Fruit fly (Drosophila melanogaster) whole organism, embryonic: ENCODE results near the gene CG11920.

Source experiments
- Adf1 ChIP-seq: fragments of 200-800 bp; sonication (Bioruptor generic); IDR thresholded peaks from 2 replicates; pipeline ENCODE4 v1.3.6; 2022; ENCODE audit warnings: missing biosample characterization, missing genetic modification characterization
- Awh ChIP-seq: fragments of 200-800 bp; sonication (Bioruptor generic); IDR thresholded peaks from 2 replicates; pipeline ENCODE4, ENCODE4 v1.3.6; 2022; ENCODE audit warnings: missing biosample characterization, missing genetic modification characterization
- B-H1 ChIP-seq: fragments of 200-800 bp; sonication (Bioruptor generic); IDR thresholded peaks from 3 replicates; pipeline ENCODE4 v1.3.6; 2022; ENCODE audit warnings: missing biosample characterization, missing genetic modification characterization
- CG10959 ChIP-seq: fragments of 200-800 bp; sonication (Bioruptor generic); IDR thresholded peaks from 2 replicates; pipeline ENCODE4 v1.3.6; 2022; ENCODE audit warnings: missing biosample characterization, missing genetic modification characterization
- CG11093 ChIP-seq: fragments of 200-800 bp; sonication (Bioruptor generic); IDR thresholded peaks from 3 replicates; pipeline ENCODE4 v1.3.6; 2022; ENCODE audit warnings: missing biosample characterization, missing genetic modification characterization
- CG11247 ChIP-seq: fragments of 200-800 bp; sonication (Bioruptor generic); IDR thresholded peaks from 2 replicates; pipeline ENCODE4 v1.3.6; 2022; ENCODE audit warnings: missing biosample characterization, missing genetic modification characterization
- CG11456 ChIP-seq: fragments of 200-800 bp; sonication (Bioruptor generic); IDR thresholded peaks from 3 replicates; pipeline ENCODE4 v1.3.6; 2022; ENCODE audit warnings: missing biosample characterization, missing genetic modification characterization
- CG12071 ChIP-seq: fragments of 200-800 bp; sonication (Bioruptor generic); optimal IDR thresholded peaks from 3 replicates; lab custom pipeline; 2018; ENCODE audit warnings: missing biosample characterization, mild to moderate bottlenecking, missing genetic modification characterization
- CG13894 ChIP-seq: fragments of 200-800 bp; sonication (Bioruptor generic); optimal IDR thresholded peaks from 3 replicates; lab custom pipeline; 2018; ENCODE audit warnings: missing biosample characterization, mild to moderate bottlenecking, missing genetic modification characterization, moderate library complexity
- CG15073 ChIP-seq: fragments of 200-800 bp; sonication (Bioruptor generic); optimal IDR thresholded peaks from 2 replicates; lab custom pipeline; 2016; ENCODE audit warnings: missing biosample characterization, missing genetic modification characterization
- CG17802 ChIP-seq: fragments of 200-800 bp; sonication (Bioruptor generic); optimal IDR thresholded peaks from 2 replicates; lab custom pipeline; 2018; ENCODE audit warnings: missing biosample characterization, mild to moderate bottlenecking, missing genetic modification characterization, moderate library complexity
- CG18011 ChIP-seq: fragments of 200-800 bp; sonication (Bioruptor generic); optimal IDR thresholded peaks from 2 replicates; lab custom pipeline; 2017; ENCODE audit warnings: missing biosample characterization, missing genetic modification characterization, mild to moderate bottlenecking, moderate library complexity, missing genotype
- CG2678 ChIP-seq: fragments of 200-800 bp; sonication (Bioruptor generic); optimal IDR thresholded peaks from 3 replicates; lab custom pipeline; 2019; ENCODE audit warnings: missing biosample characterization, mild to moderate bottlenecking, missing genetic modification characterization, moderate library complexity
- CG31365 ChIP-seq: fragments of 200-800 bp; sonication (Bioruptor generic); optimal IDR thresholded peaks from 2 replicates; lab custom pipeline; 2018; ENCODE audit warnings: missing biosample characterization, mild to moderate bottlenecking, missing genetic modification characterization
- CG31441 ChIP-seq: fragments of 200-800 bp; sonication (Bioruptor generic); IDR thresholded peaks from 2 replicates; pipeline ENCODE4 v1.3.6; 2022; ENCODE audit warnings: missing biosample characterization, missing genetic modification characterization
- CG33557 ChIP-seq: fragments of 200-800 bp; sonication (Bioruptor generic); optimal IDR thresholded peaks from 2 replicates; lab custom pipeline; 2019; ENCODE audit warnings: missing biosample characterization, mild to moderate bottlenecking, missing genetic modification characterization, moderate library complexity
- CG5180 ChIP-seq: fragments of 200-800 bp; sonication (Bioruptor generic); optimal IDR thresholded peaks from 3 replicates; lab custom pipeline; 2017; ENCODE audit warnings: missing biosample characterization, missing genetic modification characterization, mild to moderate bottlenecking, moderate library complexity, missing genetic modification reagents
- CG9215 ChIP-seq: fragments of 200-800 bp; sonication (Bioruptor generic); IDR thresholded peaks from 2 replicates; pipeline ENCODE4 v1.3.6; 2022; ENCODE audit warnings: missing biosample characterization, missing genetic modification characterization
- CTCF ChIP-seq: fragments of 200-800 bp; sonication (Bioruptor generic); optimal IDR thresholded peaks from 2 replicates; lab custom pipeline; 2017; ENCODE audit warnings: missing biosample characterization, mild to moderate bottlenecking, missing genetic modification characterization, moderate library complexity
- CkIIα-i1 ChIP-seq: fragments of 200-800 bp; sonication (Bioruptor generic); IDR thresholded peaks from 2 replicates; pipeline ENCODE4 v1.3.6; 2022; ENCODE audit warnings: missing biosample characterization, missing genetic modification characterization
- D19B ChIP-seq: fragments of 200-800 bp; sonication (Bioruptor generic); optimal IDR thresholded peaks from 2 replicates; lab custom pipeline; 2017; ENCODE audit warnings: missing biosample characterization, mild to moderate bottlenecking, missing genetic modification characterization
- Dfd ChIP-seq, 2 experiments: fragments of >200 bp; optimal IDR thresholded peaks; 2 replicates each; lab custom pipeline; 2017; ENCODE audit warnings: missing biosample characterization in 2 of 2, missing genetic modification characterization in 2 of 2
- Dref ChIP-seq: fragments of 200-800 bp; sonication (Bioruptor generic); IDR thresholded peaks from 2 replicates; pipeline ENCODE4 v1.3.6; 2022; ENCODE audit warnings: missing biosample characterization, missing genetic modification characterization
- Eip74EF ChIP-seq, 2 experiments: fragments of 200-800 bp in 1 of 2; fragments of >200 bp in 1 of 2; sonication (Bioruptor generic) in 1 of 2; optimal IDR thresholded peaks; 2 replicates each; lab custom pipeline; 2017 to 2019; ENCODE audit warnings: missing biosample characterization in 2 of 2, missing genetic modification characterization in 2 of 2, mild to moderate bottlenecking in 1 of 2, moderate library complexity in 1 of 2
- Ets97D ChIP-seq: fragments of 200-800 bp; sonication (Bioruptor generic); optimal IDR thresholded peaks from 3 replicates; lab custom pipeline; 2016; ENCODE audit warnings: missing biosample characterization, missing genetic modification characterization
- HHEX ChIP-seq: fragments of 200-800 bp; sonication (Bioruptor generic); optimal IDR thresholded peaks from 3 replicates; lab custom pipeline; 2017; ENCODE audit warnings: missing biosample characterization, mild to moderate bottlenecking, missing genetic modification characterization, missing genetic modification reagents
- Hand ChIP-seq: fragments of 200-800 bp; sonication (Bioruptor generic); optimal IDR thresholded peaks from 2 replicates; lab custom pipeline; 2017; ENCODE audit warnings: mild to moderate bottlenecking, missing biosample characterization, missing genetic modification reagents, missing genetic modification characterization
- Med ChIP-seq: fragments of 200-800 bp; sonication (Bioruptor generic); peaks from one replicate; lab custom pipeline; 2016; ENCODE audit warnings: missing biosample characterization, missing genetic modification characterization, mild to moderate bottlenecking, inconsistent platforms, moderate library complexity
- Mes4 ChIP-seq: fragments of 200-800 bp; sonication (Bioruptor generic); optimal IDR thresholded peaks from 2 replicates; lab custom pipeline; 2016; ENCODE audit warnings: missing biosample characterization, missing genetic modification characterization
- NC2α ChIP-seq: fragments of 200-800 bp; sonication (Bioruptor generic); optimal IDR thresholded peaks from 2 replicates; lab custom pipeline; 2016; ENCODE audit warnings: missing biosample characterization, missing genetic modification characterization
- NC2β ChIP-seq: fragments of 200-800 bp; sonication (Bioruptor generic); optimal IDR thresholded peaks from 2 replicates; lab custom pipeline; 2016; ENCODE audit warnings: missing biosample characterization, missing genetic modification characterization
- Scr ChIP-seq: fragments of 200-800 bp; sonication (Bioruptor generic); IDR thresholded peaks from 2 replicates; pipeline ENCODE4 v1.3.6; 2022; ENCODE audit warnings: missing biosample characterization, missing genetic modification characterization; ENCODE audit not compliant: partially characterized antibody
- Sox102F ChIP-seq: fragments of 200-800 bp; sonication (Bioruptor generic); optimal IDR thresholded peaks from 2 replicates; lab custom pipeline; 2018; ENCODE audit warnings: missing biosample characterization, mild to moderate bottlenecking, missing genetic modification characterization, moderate library complexity
- Spps ChIP-seq: fragments of 200-800 bp; sonication (Bioruptor generic); optimal IDR thresholded peaks from 2 replicates; lab custom pipeline; 2018; ENCODE audit warnings: missing biosample characterization, mild to moderate bottlenecking, missing genetic modification characterization
- Xrp1 ChIP-seq: fragments of 200-800 bp; sonication (Bioruptor generic); IDR thresholded peaks from 2 replicates; pipeline ENCODE4 v1.3.6; 2022; ENCODE audit warnings: missing biosample characterization, missing genetic modification characterization
- bbx ChIP-seq: fragments of 200-800 bp; sonication (Bioruptor generic); IDR thresholded peaks from 2 replicates; pipeline ENCODE4 v1.3.6; 2022; ENCODE audit warnings: missing biosample characterization, missing genetic modification characterization; ENCODE audit not compliant: partially characterized antibody
- chinmo ChIP-seq: fragments of 200-800 bp; sonication (Bioruptor generic); IDR thresholded peaks from 4 replicates; pipeline ENCODE4 v1.3.6; 2022; ENCODE audit warnings: missing biosample characterization, missing genetic modification characterization; ENCODE audit not compliant: partially characterized antibody
- dati ChIP-seq: fragments of 200-800 bp; sonication (Bioruptor generic); IDR thresholded peaks from 2 replicates; pipeline ENCODE4 v1.3.6; 2022; ENCODE audit warnings: missing biosample characterization, missing genetic modification characterization
- dimm ChIP-seq: fragments of 200-800 bp; sonication (Bioruptor generic); IDR thresholded peaks from 2 replicates; pipeline ENCODE4 v1.3.6; 2022; ENCODE audit warnings: missing biosample characterization, missing genetic modification characterization
- gce ChIP-seq: fragments of 200-800 bp; sonication (Bioruptor generic); IDR thresholded peaks from 3 replicates; pipeline ENCODE4 v1.3.6; 2022; ENCODE audit warnings: missing biosample characterization, missing genetic modification characterization
- hb ChIP-seq: fragments of 200-800 bp; sonication (Bioruptor generic); IDR thresholded peaks from 3 replicates; pipeline ENCODE4 v1.3.6; 2022; ENCODE audit warnings: missing biosample characterization, missing genetic modification characterization; ENCODE audit not compliant: partially characterized antibody
- lab ChIP-seq: fragments of 200-800 bp; sonication (Bioruptor generic); optimal IDR thresholded peaks from 3 replicates; lab custom pipeline; 2017; ENCODE audit warnings: missing biosample characterization, missing genetic modification characterization, mild to moderate bottlenecking, moderate library complexity, missing genetic modification reagents
- lilli ChIP-seq: fragments of 200-800 bp; sonication (Bioruptor generic); optimal IDR thresholded peaks from 3 replicates; lab custom pipeline; 2016; ENCODE audit warnings: missing biosample characterization, missing genetic modification characterization
- mirr ChIP-seq: fragments of 200-800 bp; sonication (Bioruptor generic); optimal IDR thresholded peaks from 3 replicates; lab custom pipeline; 2018; ENCODE audit warnings: missing biosample characterization, mild to moderate bottlenecking, missing genetic modification characterization
- nau ChIP-seq: fragments of 200-800 bp; sonication (Bioruptor generic); optimal IDR thresholded peaks from 3 replicates; lab custom pipeline; 2017; ENCODE audit warnings: missing biosample characterization, mild to moderate bottlenecking, missing genetic modification characterization, missing genetic modification reagents
- nerfin-1 ChIP-seq: fragments of 200-800 bp; sonication (Bioruptor generic); optimal IDR thresholded peaks from 3 replicates; lab custom pipeline; 2019; ENCODE audit warnings: missing biosample characterization, mild to moderate bottlenecking, missing genetic modification characterization, moderate library complexity
- pzg ChIP-seq: fragments of 200-800 bp; sonication (Bioruptor generic); optimal IDR thresholded peaks from 3 replicates; lab custom pipeline; 2018; ENCODE audit warnings: missing biosample characterization, mild to moderate bottlenecking, missing genetic modification characterization, moderate library complexity
- seq ChIP-seq: fragments of 200-800 bp; sonication (Bioruptor generic); IDR thresholded peaks from 2 replicates; pipeline ENCODE4 v1.3.6; 2022; ENCODE audit warnings: missing biosample characterization, missing genetic modification characterization
- sim ChIP-seq: fragments of 200-800 bp; sonication (Bioruptor generic); IDR thresholded peaks from 2 replicates; pipeline ENCODE4 v1.3.6; 2022; ENCODE audit warnings: missing biosample characterization, missing genetic modification characterization
- trem ChIP-seq: fragments of 200-800 bp; optimal IDR thresholded peaks from 3 replicates; lab custom pipeline; 2019; ENCODE audit warnings: missing biosample characterization, mild to moderate bottlenecking, missing genetic modification characterization, moderate library complexity
- unpg ChIP-seq: fragments of 200-800 bp; sonication (Bioruptor generic); optimal IDR thresholded peaks from 3 replicates; lab custom pipeline; 2018; ENCODE audit warnings: missing biosample characterization, mild to moderate bottlenecking, missing genetic modification characterization, moderate library complexity

Gene CG11920

DNA sequence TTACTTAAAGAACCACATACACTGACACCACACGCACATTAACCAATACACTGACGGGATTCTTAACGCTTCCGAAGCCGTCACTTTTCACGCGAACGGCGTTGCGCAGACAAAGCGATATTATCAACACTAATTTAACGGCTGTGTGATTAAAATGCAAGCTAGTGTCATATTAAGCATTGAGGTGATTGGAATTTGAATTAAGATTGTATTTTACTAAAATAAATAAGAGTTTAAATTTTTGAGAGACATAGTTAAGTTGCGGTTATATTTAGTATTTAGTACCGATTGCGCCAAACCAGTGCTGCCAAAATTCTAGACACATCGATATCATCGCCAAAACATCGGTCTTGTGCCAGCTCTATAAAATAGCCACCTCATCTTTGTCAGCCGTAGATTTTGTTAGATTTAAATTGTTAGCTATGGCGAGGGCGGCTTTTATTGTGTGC lies 35.6 kb upstream of the CG11920 start, which contains the start of the genes Ythdf and bai (continued):
- TF ChIP-seq mirr (no peak), seq (no peak), Spps (tag; lab: Kevin White, UChicago) (no peak), Awh (GFP tag; lab: Robert Waterston, UW) (no peak), CkIIα-i1 (no peak), Adf1 (no peak), nau (GFP tag; lab: Kevin White, UChicago) (no peak), Med (peak; percentile 73), D19B (GFP tag; lab: Kevin White, UChicago) (no peak), Mes4 (no peak), Eip74EF (GFP tag; optimal IDR thresholded peaks at IDR 0.05; lab: Kevin White, UChicago) (no peak), unpg (GFP tag; lab: Kevin White, UChicago) (no peak), nerfin-1 (tag; lab: Kevin White, UChicago) (no peak), hb (GFP tag; lab: Robert Waterston, UW) (peak; percentile 78), CG11247 (GFP tag; lab: Robert Waterston, UW) (no peak), CG12071 (GFP tag; lab: Kevin White, UChicago) (no peak), lab (no peak), bbx (GFP tag; lab: Robert Waterston, UW) (peak; percentile 69), CG18011 (no peak), dimm (no peak), Ets97D (GFP tag; lab: Kevin White, UChicago) (peak; percentile 67), CG13894 (tag; lab: Kevin White, UChicago) (no peak), CG31365 (no peak), NC2α (GFP tag; lab: Kevin White, UChicago) (no peak), CG11456 (GFP tag; lab: Robert Waterston, UW) (0 out of 3 replicates have a peak, but pooled peaks have one; percentile 47), CG11093 (GFP tag; lab: Robert Waterston, UW) (no peak), Sox102F (GFP tag; lab: Kevin White, UChicago) (no peak), HHEX (GFP tag; lab: Kevin White, UChicago) (no peak), Scr (GFP tag; lab: Robert Waterston, UW) (peak; percentile 91), trem (tag; lab: Kevin White, UChicago) (peak; percentile 76), dati (no peak), Dfd (GFP tag; optimal IDR thresholded peaks at IDR 0.05; lab: Kevin White, UChicago) (no peak), CG9215 (GFP tag; lab: Robert Waterston, UW) (no peak; the same call in 1 of the 2 replicates), CG2678 (tag; lab: Kevin White, UChicago) (no peak), B-H1 (no peak), CTCF (GFP tag; lab: Kevin White, UChicago) (no peak), CG15073 (GFP tag; lab: Kevin White, UChicago) (no peak), gce (no peak), CG31441 (no peak), lilli (peak; percentile 67), Xrp1 (no peak), chinmo (GFP tag; lab: Robert Waterston, UW) (peak; percentile 57; the same call in 1 of the 4 replicates), CG17802 (tag; lab: Kevin White, UChicago) (no peak), CG33557 (GFP tag; lab: Kevin White, UChicago) (peak; percentile 47), pzg (GFP tag; lab: Kevin White, UChicago) (peak; percentile 84), Dref (GFP tag; lab: Robert Waterston, UW) (peak; percentile 84), sim (no peak), CG5180 (GFP tag; lab: Kevin White, UChicago) (no peak), CG10959 (no peak), NC2β (GFP tag; lab: Kevin White, UChicago) (peak; percentile 44), Hand (no peak)
